Fruit fly (Drosophila melanogaster) whole organism, embryonic: ENCODE measurements around the gene CG32483.

Experiments
- Ada2b ChIP-seq: fragments of 200-800 bp; sonication (Bioruptor generic); IDR thresholded peaks from 2 replicates; pipeline ENCODE4 v1.3.6; 2022; ENCODE audit warnings: missing biosample characterization, missing genetic modification characterization
- Adf1 ChIP-seq: fragments of 200-800 bp; sonication (Bioruptor generic); IDR thresholded peaks from 2 replicates; pipeline ENCODE4 v1.3.6; 2022; ENCODE audit warnings: missing biosample characterization, missing genetic modification characterization
- Antp ChIP-seq: fragments of 200-800 bp; sonication (Bioruptor generic); optimal IDR thresholded peaks from 3 replicates; lab custom pipeline; 2016; ENCODE audit warnings: missing biosample characterization, missing genetic modification characterization
- Blimp-1 ChIP-seq: fragments of 200-800 bp; sonication (Bioruptor generic); optimal IDR thresholded peaks from 3 replicates; lab custom pipeline; 2018; ENCODE audit warnings: missing biosample characterization, missing genetic modification characterization, mild to moderate bottlenecking, moderate library complexity, missing genetic modification reagents
- CG10267 ChIP-seq: fragments of 200-800 bp; sonication (Bioruptor generic); optimal IDR thresholded peaks from 2 replicates; lab custom pipeline; 2018; ENCODE audit warnings: missing biosample characterization, mild to moderate bottlenecking, missing genetic modification characterization, moderate library complexity
- CG10321 ChIP-seq: fragments of 200-800 bp; sonication (Bioruptor generic); IDR thresholded peaks from 2 replicates; pipeline ENCODE4 v1.3.6; 2022; ENCODE audit warnings: missing biosample characterization, missing genetic modification characterization
- CG10979 ChIP-seq: fragments of 200-800 bp; sonication (Bioruptor generic); optimal IDR thresholded peaks from 2 replicates; lab custom pipeline; 2018; ENCODE audit warnings: missing biosample characterization, mild to moderate bottlenecking, missing genetic modification characterization, moderate library complexity
- CG11504 ChIP-seq: fragments of 200-800 bp; sonication (Bioruptor generic); optimal IDR thresholded peaks from 3 replicates; lab custom pipeline; 2019; ENCODE audit warnings: missing biosample characterization, mild to moderate bottlenecking, missing genetic modification characterization, moderate library complexity
- CG12391 ChIP-seq: fragments of 200-800 bp; sonication (Bioruptor generic); optimal IDR thresholded peaks from 3 replicates; lab custom pipeline; 2018; ENCODE audit warnings: missing biosample characterization, mild to moderate bottlenecking, missing genetic modification characterization, moderate library complexity
- CG14710 ChIP-seq: fragments of 200-800 bp; sonication (Bioruptor generic); optimal IDR thresholded peaks from 3 replicates; lab custom pipeline; 2019; ENCODE audit warnings: missing biosample characterization, mild to moderate bottlenecking, missing genetic modification characterization, moderate library complexity
- CG15601 ChIP-seq: fragments of 200-800 bp; sonication (Bioruptor generic); optimal IDR thresholded peaks from 3 replicates; lab custom pipeline; 2019; ENCODE audit warnings: missing biosample characterization, mild to moderate bottlenecking, missing genetic modification characterization, moderate library complexity
- CG1602 ChIP-seq: fragments of 200-800 bp; sonication (Bioruptor generic); optimal IDR thresholded peaks from 3 replicates; lab custom pipeline; 2016; ENCODE audit warnings: missing biosample characterization, missing genetic modification characterization
- CG16863 ChIP-seq: fragments of 200-800 bp; sonication (Bioruptor generic); optimal IDR thresholded peaks from 3 replicates; lab custom pipeline; 2016; ENCODE audit warnings: missing biosample characterization, missing genetic modification characterization
- CG17361 ChIP-seq: fragments of 200-800 bp; sonication (Bioruptor generic); IDR thresholded peaks from 3 replicates; pipeline ENCODE4 v1.3.6; 2022; ENCODE audit warnings: missing biosample characterization, missing genetic modification characterization
- CG17829 ChIP-seq: fragments of 200-800 bp; optimal IDR thresholded peaks from 2 replicates; lab custom pipeline; 2019; ENCODE audit warnings: missing biosample characterization, mild to moderate bottlenecking, missing genetic modification characterization, moderate library complexity
- CG18262 ChIP-seq: fragments of 200-800 bp; optimal IDR thresholded peaks from 3 replicates; lab custom pipeline; 2019; ENCODE audit warnings: missing biosample characterization, mild to moderate bottlenecking, missing genetic modification characterization, moderate library complexity
- CG2202 ChIP-seq: fragments of 200-800 bp; sonication (Bioruptor generic); optimal IDR thresholded peaks from 2 replicates; lab custom pipeline; 2018; ENCODE audit warnings: missing biosample characterization, mild to moderate bottlenecking, missing genetic modification characterization
- CG2678 ChIP-seq: fragments of 200-800 bp; sonication (Bioruptor generic); optimal IDR thresholded peaks from 3 replicates; lab custom pipeline; 2019; ENCODE audit warnings: missing biosample characterization, mild to moderate bottlenecking, missing genetic modification characterization, moderate library complexity
- CG2712 ChIP-seq: fragments of 200-800 bp; optimal IDR thresholded peaks from 3 replicates; lab custom pipeline; 2019; ENCODE audit warnings: missing biosample characterization, mild to moderate bottlenecking, missing genetic modification characterization, moderate library complexity
- CG30020 ChIP-seq: fragments of 200-800 bp; optimal IDR thresholded peaks from 2 replicates; lab custom pipeline; 2019; ENCODE audit warnings: missing biosample characterization, mild to moderate bottlenecking, missing genetic modification characterization, moderate library complexity
- CG3838 ChIP-seq: fragments of 200-800 bp; sonication (Bioruptor generic); optimal IDR thresholded peaks from 3 replicates; lab custom pipeline; 2016; ENCODE audit warnings: missing biosample characterization, missing genetic modification characterization
- CG4424 ChIP-seq: fragments of 200-800 bp; sonication (Bioruptor generic); optimal IDR thresholded peaks from 3 replicates; lab custom pipeline; 2016; ENCODE audit warnings: missing biosample characterization, missing genetic modification characterization
- CG7372 ChIP-seq: fragments of 200-800 bp; sonication (Bioruptor generic); IDR thresholded peaks from 2 replicates; pipeline ENCODE4 v1.3.6; 2022; ENCODE audit warnings: missing biosample characterization, missing genetic modification characterization
- CG7839 ChIP-seq: fragments of 200-800 bp; sonication (Bioruptor generic); optimal IDR thresholded peaks from 3 replicates; lab custom pipeline; 2018; ENCODE audit warnings: missing biosample characterization, mild to moderate bottlenecking, missing genetic modification characterization, moderate library complexity
- CG8290 ChIP-seq, 3 experiments: fragments of 200-800 bp; sonication (Bioruptor generic); optimal IDR thresholded peaks; 2 replicates each; lab custom pipeline; 2016 to 2019; ENCODE audit warnings: missing biosample characterization in 3 of 3, missing genetic modification characterization in 3 of 3, mild to moderate bottlenecking in 2 of 3, moderate library complexity in 1 of 3
- CG8388 ChIP-seq: fragments of 200-800 bp; sonication (Bioruptor generic); optimal IDR thresholded peaks from 2 replicates; lab custom pipeline; 2019; ENCODE audit warnings: missing biosample characterization, mild to moderate bottlenecking, missing genetic modification characterization, moderate library complexity
- CoRest ChIP-seq: fragments of 200-800 bp; sonication (Bioruptor generic); optimal IDR thresholded peaks from 3 replicates; lab custom pipeline; 2018; ENCODE audit warnings: missing biosample characterization, mild to moderate bottlenecking, missing genetic modification characterization, moderate library complexity
- Dek ChIP-seq: fragments of 200-800 bp; sonication (Bioruptor generic); optimal IDR thresholded peaks from 3 replicates; lab custom pipeline; 2019; ENCODE audit warnings: missing biosample characterization, mild to moderate bottlenecking, missing genetic modification characterization, moderate library complexity
- Drgx ChIP-seq: fragments of 200-800 bp; sonication (Bioruptor generic); IDR thresholded peaks from 2 replicates; pipeline ENCODE4 v1.3.6; 2022; ENCODE audit warnings: missing biosample characterization, missing genetic modification characterization
- Scr ChIP-seq: fragments of 200-800 bp; sonication (Bioruptor generic); IDR thresholded peaks from 2 replicates; pipeline ENCODE4 v1.3.6; 2022; ENCODE audit warnings: missing biosample characterization, missing genetic modification characterization; ENCODE audit not compliant: partially characterized antibody
- Spps ChIP-seq: fragments of 200-800 bp; sonication (Bioruptor generic); optimal IDR thresholded peaks from 2 replicates; lab custom pipeline; 2018; ENCODE audit warnings: missing biosample characterization, mild to moderate bottlenecking, missing genetic modification characterization
- Stat92E ChIP-seq, 3 experiments: fragments of >200 bp in 2 of 3; fragments of 200-800 bp in 1 of 3; sonication (Bioruptor generic) in 1 of 3; optimal IDR thresholded peaks; 2 replicates each; lab custom pipeline; 2017 to 2019; ENCODE audit warnings: missing biosample characterization in 3 of 3, missing genetic modification characterization in 3 of 3, mild to moderate bottlenecking in 1 of 3, moderate library complexity in 1 of 3
- ap ChIP-seq: fragments of 200-800 bp; sonication (Bioruptor generic); IDR thresholded peaks from 2 replicates; pipeline ENCODE4 v1.3.6; 2022; ENCODE audit warnings: missing biosample characterization, missing genetic modification characterization
- bsh ChIP-seq, 2 experiments: fragments of 200-800 bp; sonication (Bioruptor generic); optimal IDR thresholded peaks; 2 replicates each; lab custom pipeline; 2017 to 2018; ENCODE audit warnings: mild to moderate bottlenecking in 2 of 2, missing biosample characterization in 2 of 2, missing genetic modification characterization in 2 of 2, moderate library complexity in 1 of 2
- chm ChIP-seq: fragments of 200-800 bp; sonication (Bioruptor generic); IDR thresholded peaks from 2 replicates; pipeline ENCODE4 v1.3.6; 2022; ENCODE audit warnings: missing biosample characterization, missing genetic modification characterization
- ci ChIP-seq: fragments of 200-800 bp; sonication (Bioruptor generic); IDR thresholded peaks from 3 replicates; pipeline ENCODE4 v1.3.6; 2022; ENCODE audit warnings: missing biosample characterization, missing genetic modification characterization
- disco-r ChIP-seq: fragments of 200-800 bp; sonication (Bioruptor generic); optimal IDR thresholded peaks from 2 replicates; lab custom pipeline; 2016; ENCODE audit warnings: missing biosample characterization, missing genetic modification characterization
- emc ChIP-seq: fragments of 200-800 bp; sonication (Bioruptor generic); optimal IDR thresholded peaks from 2 replicates; lab custom pipeline; 2016; ENCODE audit warnings: missing biosample characterization, missing genetic modification characterization
- ems ChIP-seq: fragments of 200-800 bp; sonication (Bioruptor generic); optimal IDR thresholded peaks from 3 replicates; lab custom pipeline; 2016; ENCODE audit warnings: missing biosample characterization, missing genetic modification characterization
- fd64A ChIP-seq: fragments of 200-800 bp; sonication (Bioruptor generic); optimal IDR thresholded peaks from 3 replicates; lab custom pipeline; 2018; ENCODE audit warnings: missing biosample characterization, mild to moderate bottlenecking, missing genetic modification characterization
- fu2 ChIP-seq: fragments of 200-800 bp; sonication (Bioruptor generic); optimal IDR thresholded peaks from 2 replicates; lab custom pipeline; 2016; ENCODE audit warnings: missing biosample characterization, missing genetic modification characterization
- lmd ChIP-seq: fragments of 200-800 bp; sonication (Bioruptor generic); IDR thresholded peaks from 2 replicates; pipeline ENCODE4 v1.3.6; 2022; ENCODE audit warnings: missing biosample characterization, missing genetic modification characterization
- lola ChIP-seq, 3 experiments: fragments of >200 bp in 2 of 3; fragments of 200-800 bp in 1 of 3; sonication (Bioruptor generic) in 1 of 3; optimal IDR thresholded peaks; 2 replicates each; lab custom pipeline; 2017 to 2019; ENCODE audit warnings: missing biosample characterization in 3 of 3, missing genetic modification characterization in 3 of 3, mild to moderate bottlenecking in 1 of 3, moderate library complexity in 1 of 3
- nom ChIP-seq: fragments of 200-800 bp; sonication (Bioruptor generic); optimal IDR thresholded peaks from 2 replicates; lab custom pipeline; 2017; ENCODE audit warnings: missing biosample characterization, missing genetic modification characterization, mild to moderate bottlenecking, moderate library complexity, missing genetic modification reagents
- row ChIP-seq: fragments of 200-800 bp; sonication (Bioruptor generic); IDR thresholded peaks from 3 replicates; pipeline ENCODE4 v1.3.6; 2022; ENCODE audit warnings: missing biosample characterization, missing genetic modification characterization
- sens ChIP-seq: fragments of 200-800 bp; sonication (Bioruptor generic); peaks from one replicate; lab custom pipeline; 2016; ENCODE audit warnings: missing biosample characterization, missing genetic modification characterization
- sna ChIP-seq: fragments of 200-800 bp; sonication (Bioruptor generic); IDR thresholded peaks from 2 replicates; pipeline ENCODE4 v1.3.6; 2022; ENCODE audit warnings: missing biosample characterization, missing genetic modification characterization; ENCODE audit not compliant: partially characterized antibody
- vvl ChIP-seq: fragments of 200-800 bp; sonication (Bioruptor generic); IDR thresholded peaks from 2 replicates; pipeline ENCODE4 v1.3.6; 2022; ENCODE audit warnings: missing biosample characterization, missing genetic modification characterization
- zfh1 ChIP-seq: fragments of 200-800 bp; sonication (Bioruptor generic); IDR thresholded peaks from 3 replicates; pipeline ENCODE4 v1.3.6; 2022; ENCODE audit warnings: missing biosample characterization, missing genetic modification characterization

CG32483 gene

dm6 chr3L:735948-736347 lies 46.1 kb upstream of the CG32483 start (continued):
- peak in 1 of 3 experiments; percentile 6 for TF ChIP-seq Stat92E (GFP tag; optimal IDR thresholded peaks at IDR 0.05; lab: Kevin White, UChicago)
- peak; percentile 54 for TF ChIP-seq CG10979 (tag; lab: Kevin White, UChicago)
- no peak for TF ChIP-seq ap
- peak; percentile 22 for TF ChIP-seq CG17829 (tag; lab: Kevin White, UChicago)
- TF ChIP-seq row (GFP tag; lab: Robert Waterston, UW), result peak; percentile 45
- TF ChIP-seq fd64A (GFP tag; lab: Kevin White, UChicago), result peak; percentile 3
- TF ChIP-seq CG16863 (GFP tag; lab: Kevin White, UChicago), result no peak
- no peak for TF ChIP-seq CG3838 (GFP tag; lab: Kevin White, UChicago)
- peak; percentile 53; the same call in 1 of the 2 replicates for TF ChIP-seq chm (GFP tag; lab: Robert Waterston, UW)
- 0 out of 2 replicates have a peak, but pooled peaks have one; percentile 16 for TF ChIP-seq lmd
- TF ChIP-seq CG1602 (GFP tag; lab: Kevin White, UChicago), result no peak
- TF ChIP-seq CG7839 (tag; lab: Kevin White, UChicago), result peak; percentile 9
- TF ChIP-seq CG15601 (tag; lab: Kevin White, UChicago), result peak; percentile 44
- TF ChIP-seq CG7372 (GFP tag; lab: Robert Waterston, UW), result no peak
- TF ChIP-seq Drgx, result peak; percentile 76
- TF ChIP-seq sna, result no peak
- peak; percentile 6 for TF ChIP-seq nom (GFP tag; lab: Kevin White, UChicago)
- peak; percentile 63 to 66 for TF ChIP-seq bsh (GFP tag; optimal IDR thresholded peaks at IDR 0.05; lab: Kevin White, UChicago)
- peak; percentile 18 for TF ChIP-seq CG4424
- peak; percentile 35 for TF ChIP-seq Blimp-1 (GFP tag; lab: Kevin White, UChicago)
- TF ChIP-seq Ada2b, result 0 out of 2 replicates have a peak, but pooled peaks have one; percentile 10
- TF ChIP-seq CG8290 (GFP tag; optimal IDR thresholded peaks at IDR 0.05; lab: Kevin White, UChicago), result no peak
- TF ChIP-seq CG8290 (tag; optimal IDR thresholded peaks at IDR 0.05; lab: Kevin White, UChicago), result peak in 1 of 2 experiments; percentile 9
- peak in 1 of 3 experiments; percentile 53 for TF ChIP-seq lola (GFP tag; optimal IDR thresholded peaks at IDR 0.05; lab: Kevin White, UChicago)
- no peak for TF ChIP-seq disco-r (GFP tag; lab: Kevin White, UChicago)
- TF ChIP-seq Antp (GFP tag; lab: Kevin White, UChicago), result peak; percentile 27
- peak; percentile 1 for TF ChIP-seq CG8388 (GFP tag; lab: Kevin White, UChicago)
- TF ChIP-seq Spps, result peak; percentile 33
- TF ChIP-seq Adf1 (GFP tag; lab: Robert Waterston, UW), result no peak
- no peak for TF ChIP-seq CG30020 (tag; lab: Kevin White, UChicago)
- TF ChIP-seq ems (GFP tag; lab: Kevin White, UChicago), result no peak
- peak; percentile 41 for TF ChIP-seq CG2712 (tag; lab: Kevin White, UChicago)
- no peak for TF ChIP-seq emc (GFP tag; lab: Kevin White, UChicago)
- TF ChIP-seq CG10321 (GFP tag; lab: Robert Waterston, UW), result 0 out of 2 replicates have a peak, but pooled peaks have one; percentile 6
- peak; percentile 20 for TF ChIP-seq CG11504 (tag; lab: Kevin White, UChicago)
- peak; percentile 7; the same call in 1 of the 3 replicates for TF ChIP-seq ci
- no peak for TF ChIP-seq Scr (GFP tag; lab: Robert Waterston, UW)
- TF ChIP-seq CG17361 (GFP tag; lab: Robert Waterston, UW), result peak; percentile 27; the same call in 1 of the 3 replicates
- TF ChIP-seq CG2202 (tag; lab: Kevin White, UChicago), result peak; percentile 18
- peak; percentile 10 for TF ChIP-seq CG12391 (tag; lab: Kevin White, UChicago)
- peak; percentile 84 for TF ChIP-seq sens (GFP tag; lab: Kevin White, UChicago)
- no peak for TF ChIP-seq fu2
- peak; percentile 29 for TF ChIP-seq CG14710 (tag; lab: Kevin White, UChicago)
- 0 out of 2 replicates have a peak, but pooled peaks have one; percentile 12 for TF ChIP-seq vvl (GFP tag; lab: Robert Waterston, UW)
- 0 out of 3 replicates have a peak, but pooled peaks have one; percentile 18 for TF ChIP-seq zfh1
- peak; percentile 53 for TF ChIP-seq CG18262
- TF ChIP-seq CG10267 (tag; lab: Kevin White, UChicago), result peak; percentile 15
- TF ChIP-seq Dek (tag; lab: Kevin White, UChicago), result no peak
- TF ChIP-seq CoRest (tag; lab: Kevin White, UChicago), result peak; percentile 2
- peak; percentile 20 for TF ChIP-seq CG2678 (tag; lab: Kevin White, UChicago)
